Worm (Caenorhabditis elegans) whole organism, young adult: ENCODE results near the gene D1014.6.

Source experiments
- B0261.1 ChIP-seq: sonication (generic microtip); optimal IDR thresholded peaks from 2 replicates; lab custom pipeline; 2016; ENCODE audit warnings: mild to moderate bottlenecking, missing genetic modification characterization, moderate library complexity, missing compliant biosample characterization
- C17E4.6 ChIP-seq: fragments of 200-800 bp; sonication (Bioruptor generic); IDR thresholded peaks from 2 replicates; pipeline ENCODE4 v1.3.6; 2022; ENCODE audit warnings: missing genetic modification reagents, missing genetic modification characterization, missing compliant biosample characterization
- D2030.7 ChIP-seq: fragments of 200-800 bp; sonication (Bioruptor generic); IDR thresholded peaks from 2 replicates; pipeline ENCODE4 v1.3.6; 2022; ENCODE audit warnings: missing genetic modification reagents, missing genetic modification characterization, missing compliant biosample characterization
- F10E7.11 ChIP-seq: sonication (generic microtip); optimal IDR thresholded peaks from 2 replicates; lab custom pipeline; 2017; ENCODE audit warnings: mild to moderate bottlenecking, missing genetic modification characterization, moderate library complexity, missing compliant biosample characterization
- F55B11.4 ChIP-seq: sonication (generic microtip); optimal IDR thresholded peaks from 2 replicates; lab custom pipeline; 2016; ENCODE audit warnings: missing compliant biosample characterization, missing genetic modification characterization, borderline replicate concordance; ENCODE audit not compliant: insufficient read depth
- T07F8.4 ChIP-seq: sonication (generic microtip); optimal IDR thresholded peaks from 2 replicates; lab custom pipeline; 2016; ENCODE audit warnings: mild to moderate bottlenecking, missing genetic modification characterization, moderate library complexity, missing compliant biosample characterization
- Y53F4B.3 ChIP-seq: fragments of 200-800 bp; sonication (Bioruptor generic); IDR thresholded peaks from 2 replicates; pipeline ENCODE4 v1.3.6; 2022; ENCODE audit warnings: missing genetic modification reagents, missing genetic modification characterization, missing compliant biosample characterization
- Y56A3A.18 ChIP-seq: fragments of 200-800 bp; sonication (Bioruptor generic); IDR thresholded peaks from 2 replicates; pipeline ENCODE4 v1.3.6; 2022; ENCODE audit warnings: missing genetic modification reagents, missing genetic modification characterization, missing compliant biosample characterization
- Y79H2A.3 ChIP-seq: fragments of 200-800 bp; sonication (Bioruptor generic); conservative IDR thresholded peaks from 2 replicates; pipeline ENCODE4 v1.3.6; 2022; ENCODE audit warnings: missing genetic modification reagents, missing genetic modification characterization, missing compliant biosample characterization
- ZK185.1 ChIP-seq: sonication (generic microtip); optimal IDR thresholded peaks from 2 replicates; lab custom pipeline; 2016; ENCODE audit warnings: mild to moderate bottlenecking, missing genetic modification characterization, missing compliant biosample characterization; ENCODE audit not compliant: poor library complexity, severe bottlenecking
- akir-1 ChIP-seq: fragments of 200-800 bp; sonication (Bioruptor generic); optimal IDR thresholded peaks from 2 replicates; lab custom pipeline; 2018; ENCODE audit warnings: mild to moderate bottlenecking, missing genetic modification characterization, moderate library complexity, missing compliant biosample characterization
- aptf-3 ChIP-seq: fragments of 200-800 bp; sonication (Bioruptor generic); IDR thresholded peaks from 2 replicates; pipeline ENCODE4 v1.3.6; 2022; ENCODE audit warnings: missing genetic modification characterization, missing compliant biosample characterization
- atf-7 ChIP-seq: sonication (generic microtip); optimal IDR thresholded peaks from 2 replicates; lab custom pipeline; 2017; ENCODE audit warnings: mild to moderate bottlenecking, missing genetic modification characterization, missing compliant biosample characterization
- bed-1 ChIP-seq: fragments of 200-800 bp; sonication (Bioruptor generic); IDR thresholded peaks from 2 replicates; pipeline ENCODE4 v1.3.6; 2022; ENCODE audit warnings: missing genetic modification reagents, missing genetic modification characterization, missing compliant biosample characterization
- ccch-3 ChIP-seq: fragments of 200-800 bp; sonication (Bioruptor generic); optimal IDR thresholded peaks from 2 replicates; lab custom pipeline; 2018; ENCODE audit warnings: mild to moderate bottlenecking, missing genetic modification characterization, missing compliant biosample characterization
- cebp-2 ChIP-seq: fragments of 200-800 bp; sonication (Bioruptor generic); IDR thresholded peaks from 2 replicates; pipeline ENCODE4 v1.3.6; 2022; ENCODE audit warnings: missing genetic modification characterization, missing compliant biosample characterization
- ceh-100 ChIP-seq: fragments of 200-800 bp; sonication (Bioruptor generic); IDR thresholded peaks from 2 replicates; pipeline ENCODE4 v1.3.6; 2022; ENCODE audit warnings: missing genetic modification reagents, missing genetic modification characterization, missing compliant biosample characterization
- ceh-40 ChIP-seq: fragments of 200-800 bp; sonication (Bioruptor generic); IDR thresholded peaks from 2 replicates; pipeline ENCODE4 v1.3.6; 2022; ENCODE audit warnings: missing genetic modification characterization, missing compliant biosample characterization
- dpl-1 ChIP-seq: fragments of 150-350 bp; optimal IDR thresholded peaks from 2 replicates; lab custom pipeline; 2014; ENCODE audit warnings: missing biosample characterization, missing genetic modification reagents, missing genetic modification characterization
- ekl-4 ChIP-seq: fragments of 200-800 bp; sonication (Bioruptor generic); IDR thresholded peaks from 2 replicates; pipeline ENCODE4 v1.3.6; 2022; ENCODE audit warnings: missing genetic modification reagents, missing genetic modification characterization, missing compliant biosample characterization
- gei-17 ChIP-seq: fragments of 200-800 bp; sonication (Bioruptor generic); optimal IDR thresholded peaks from 2 replicates; lab custom pipeline; 2018; ENCODE audit warnings: mild to moderate bottlenecking, missing genetic modification characterization, missing compliant biosample characterization
- hmg-20 ChIP-seq: fragments of 200-800 bp; sonication (Bioruptor generic); IDR thresholded peaks from 2 replicates; pipeline ENCODE4 v1.3.6; 2022; ENCODE audit warnings: missing genetic modification reagents, missing genetic modification characterization, missing compliant biosample characterization
- hsf-1 ChIP-seq: fragments of 200-800 bp; sonication (Bioruptor generic); IDR thresholded peaks from 2 replicates; pipeline ENCODE4 v1.3.6; 2022; ENCODE audit warnings: missing genetic modification reagents, missing genetic modification characterization, missing compliant biosample characterization
- lag-1 ChIP-seq: fragments of 200-800 bp; sonication (Bioruptor generic); IDR thresholded peaks from 2 replicates; pipeline ENCODE4 v1.3.6; 2022; ENCODE audit warnings: missing genetic modification reagents, missing genetic modification characterization, missing compliant biosample characterization
- let-526 ChIP-seq: fragments of 200-800 bp; sonication (Bioruptor generic); IDR thresholded peaks from 2 replicates; pipeline ENCODE4 v1.3.6; 2022; ENCODE audit warnings: missing genetic modification reagents, missing genetic modification characterization, missing compliant biosample characterization
- lin-35 ChIP-seq, 3 experiments: fragments of 150-350 bp in 2 of 3; sonication (generic microtip) in 1 of 3; optimal IDR thresholded peaks; 2 replicates each; lab custom pipeline; 2014 to 2018; ENCODE audit warnings: missing biosample characterization in 3 of 3, missing genetic modification characterization in 3 of 3, missing genetic modification reagents in 3 of 3
- lin-40 ChIP-seq: sonication (generic microtip); optimal IDR thresholded peaks from 2 replicates; lab custom pipeline; 2016; ENCODE audit warnings: missing genetic modification characterization, mild to moderate bottlenecking, missing compliant biosample characterization, missing genotype, missing genetic modification reagents
- lin-54 ChIP-seq: fragments of 200-800 bp; sonication (Bioruptor generic); optimal IDR thresholded peaks from 2 replicates; lab custom pipeline; 2018; ENCODE audit warnings: mild to moderate bottlenecking, missing genetic modification characterization, missing compliant biosample characterization
- lsl-1 ChIP-seq: fragments of 200-800 bp; sonication (Bioruptor generic); optimal IDR thresholded peaks from 2 replicates; lab custom pipeline; 2018; ENCODE audit warnings: mild to moderate bottlenecking, missing genetic modification characterization, moderate library complexity, missing compliant biosample characterization
- madf-6 ChIP-seq: fragments of 200-800 bp; sonication (Bioruptor generic); IDR thresholded peaks from 2 replicates; pipeline ENCODE4 v1.3.6; 2022; ENCODE audit warnings: missing genetic modification reagents, missing genetic modification characterization, missing compliant biosample characterization
- mxl-1 ChIP-seq: sonication (generic microtip); optimal IDR thresholded peaks from 2 replicates; lab custom pipeline; 2016; ENCODE audit warnings: missing genetic modification characterization, missing compliant biosample characterization
- nfya-1 ChIP-seq: sonication (generic microtip); optimal IDR thresholded peaks from 2 replicates; lab custom pipeline; 2017; ENCODE audit warnings: antibody characterized with exemption, missing compliant biosample characterization, missing genetic modification characterization, borderline replicate concordance; ENCODE audit not compliant: insufficient read depth
- nfyb-1 ChIP-seq: fragments of 200-800 bp; sonication (Bioruptor generic); IDR thresholded peaks from 2 replicates; pipeline ENCODE4 v1.3.6; 2022; ENCODE audit warnings: missing genetic modification reagents, missing genetic modification characterization, missing compliant biosample characterization
- rcor-1 ChIP-seq: fragments of 200-800 bp; sonication (Bioruptor generic); IDR thresholded peaks from 2 replicates; pipeline ENCODE4 v1.3.6; 2022; ENCODE audit warnings: missing genetic modification reagents, missing genetic modification characterization, missing compliant biosample characterization
- repo-1 ChIP-seq: sonication (generic microtip); optimal IDR thresholded peaks from 2 replicates; lab custom pipeline; 2017; ENCODE audit warnings: mild to moderate bottlenecking, missing genetic modification characterization, missing compliant biosample characterization
- rpc-1 ChIP-seq, 2 experiments: fragments of 150-350 bp in 1 of 2; sonication (generic microtip) in 1 of 2; optimal IDR thresholded peaks; 2 replicates each; lab custom pipeline; 2014 to 2018; ENCODE audit warnings: missing biosample characterization in 1 of 2, missing genetic modification characterization in 1 of 2, missing genetic modification reagents in 1 of 2, missing genotype in 1 of 2
- sdz-38 ChIP-seq: sonication (generic microtip); optimal IDR thresholded peaks from 2 replicates; lab custom pipeline; 2016; ENCODE audit warnings: missing genotype, missing genetic modification characterization, missing compliant biosample characterization
- snpc-1.3 ChIP-seq: sonication (generic microtip); optimal IDR thresholded peaks from 2 replicates; lab custom pipeline; 2017; ENCODE audit warnings: missing genetic modification characterization, mild to moderate bottlenecking, missing compliant biosample characterization, antibody characterized with exemption, moderate library complexity, missing genotype, missing genetic modification reagents; ENCODE audit not compliant: insufficient read depth
- sptf-2 ChIP-seq: fragments of 200-800 bp; sonication (Bioruptor generic); optimal IDR thresholded peaks from 2 replicates; lab custom pipeline; 2018; ENCODE audit warnings: mild to moderate bottlenecking, missing genetic modification characterization, missing compliant biosample characterization
- tbx-9 ChIP-seq: sonication (generic microtip); optimal IDR thresholded peaks from 2 replicates; lab custom pipeline; 2016; ENCODE audit warnings: borderline replicate concordance, missing genetic modification characterization, inconsistent platforms, missing compliant biosample characterization
- ztf-26 ChIP-seq: sonication (generic microtip); optimal IDR thresholded peaks from 2 replicates; lab custom pipeline; 2017; ENCODE audit warnings: missing genetic modification characterization, missing compliant biosample characterization
- ztf-28 ChIP-seq: fragments of 200-800 bp; sonication (Bioruptor generic); IDR thresholded peaks from 2 replicates; pipeline ENCODE4 v1.3.6; 2022; ENCODE audit warnings: missing genetic modification reagents, missing genetic modification characterization, missing compliant biosample characterization
- ztf-3 ChIP-seq: fragments of 200-800 bp; sonication (Bioruptor generic); optimal IDR thresholded peaks from 2 replicates; lab custom pipeline; 2018; ENCODE audit warnings: mild to moderate bottlenecking, missing genetic modification characterization, missing compliant biosample characterization
- ztf-6 ChIP-seq: fragments of 200-800 bp; sonication (Bioruptor generic); IDR thresholded peaks from 2 replicates; pipeline ENCODE4 v1.3.6; 2022; ENCODE audit warnings: missing genetic modification reagents, missing genetic modification characterization, missing compliant biosample characterization

D1014.6 gene

ce11 chrV:8123384-8123783, 2.4 kb downstream of the D1014.6 start, which contains the start of gene D1014.5:
Gene D1014.5 (plus strand): TSS chrV:8123684.
- TF ChIP-seq rcor-1 (GFP tag; lab: Robert Waterston, UW) (no peak), ZK185.1 (tag; lab: Kevin White, UChicago) (no peak), akir-1 (GFP tag; lab: Kevin White, UChicago) (no peak), Y79H2A.3 (GFP tag; lab: Robert Waterston, UW) (no peak), aptf-3 (GFP tag; lab: Robert Waterston, UW) (no peak), nfya-1 (tag; lab: Kevin White, UChicago) (no peak), F10E7.11 (tag; lab: Kevin White, UChicago) (no peak), dpl-1 (GFP tag; lab: Kevin White, UChicago) (no peak), ceh-40 (GFP tag; lab: Robert Waterston, UW) (no peak), Y53F4B.3 (GFP tag; lab: Robert Waterston, UW) (no peak), ccch-3 (GFP tag; lab: Kevin White, UChicago) (no peak), Y56A3A.18 (GFP tag; lab: Robert Waterston, UW) (no peak), F55B11.4 (tag; lab: Kevin White, UChicago) (no peak), madf-6 (GFP tag; lab: Robert Waterston, UW) (no peak), snpc-1.3 (tag; lab: Kevin White, UChicago) (no peak), ztf-26 (tag; lab: Kevin White, UChicago) (no peak), let-526 (GFP tag; lab: Robert Waterston, UW) (no peak)

ce11 chrV:8129252-8129651, 8.3 kb downstream of the D1014.6 start, which contains the start of gene spr-1:
Gene spr-1 (minus strand): TSS chrV:8129352.
- TF ChIP-seq sptf-2 (GFP tag; lab: Kevin White, UChicago) (no peak), mxl-1 (tag; lab: Kevin White, UChicago) (no peak), ekl-4 (no peak), gei-17 (GFP tag; lab: Kevin White, UChicago) (no peak), lin-40 (tag; lab: Kevin White, UChicago) (no peak), Y53F4B.3 (GFP tag; lab: Robert Waterston, UW) (no peak), lag-1 (GFP tag; lab: Robert Waterston, UW) (no peak), B0261.1 (tag; lab: Kevin White, UChicago) (no peak), F55B11.4 (tag; lab: Kevin White, UChicago) (no peak), atf-7 (tag; lab: Kevin White, UChicago) (no peak), bed-1 (no peak), repo-1 (no peak), ztf-28 (no peak), sdz-38 (tag; lab: Kevin White, UChicago) (no peak), lin-54 (GFP tag; lab: Kevin White, UChicago) (no peak), T07F8.4 (tag; lab: Kevin White, UChicago) (no peak), lsl-1 (GFP tag; lab: Kevin White, UChicago) (no peak)

ce11 chrV:8129719-8130118, 8.8 kb downstream of the D1014.6 start:
- TF ChIP-seq aptf-3 (GFP tag; lab: Robert Waterston, UW): no peak
- TF ChIP-seq ztf-3: no peak
- peak; percentile 47 for TF ChIP-seq D2030.7 (GFP tag; lab: Robert Waterston, UW)
- TF ChIP-seq ceh-40 (GFP tag; lab: Robert Waterston, UW): 0 out of 2 replicates have a peak, but pooled peaks have one; percentile 22
- TF ChIP-seq C17E4.6 (GFP tag; lab: Robert Waterston, UW): no peak
- no peak for TF ChIP-seq hmg-20 (GFP tag; lab: Robert Waterston, UW)
- TF ChIP-seq rpc-1 (optimal IDR thresholded peaks at IDR 0.05; lab: Kevin White, UChicago): peak; percentile 28
- no peak for TF ChIP-seq rpc-1 (tag; optimal IDR thresholded peaks at IDR 0.05; lab: Kevin White, UChicago)
- no peak for TF ChIP-seq ekl-4
- TF ChIP-seq madf-6 (GFP tag; lab: Robert Waterston, UW): peak; percentile 38; the same call in 1 of the 2 replicates
- no peak for TF ChIP-seq cebp-2 (GFP tag; lab: Robert Waterston, UW)
- TF ChIP-seq ztf-6 (GFP tag; lab: Robert Waterston, UW): no peak
- no peak for TF ChIP-seq nfyb-1 (GFP tag; lab: Robert Waterston, UW)
- TF ChIP-seq hsf-1 (GFP tag; lab: Robert Waterston, UW): peak; percentile 66
- peak; percentile 14; the same call in 1 of the 2 replicates for TF ChIP-seq rcor-1 (GFP tag; lab: Robert Waterston, UW)
- peak; percentile 16 for TF ChIP-seq snpc-1.3 (tag; lab: Kevin White, UChicago)
- no peak for TF ChIP-seq tbx-9
- peak; percentile 34; the same call in 1 of the 2 replicates for TF ChIP-seq ceh-100
- no peak for TF ChIP-seq lin-35 (GFP tag; optimal IDR thresholded peaks at IDR 0.05; lab: Kevin White, UChicago)
